Fruit fly (Drosophila melanogaster) whole organism, embryonic: ENCODE measurements around the gene Drsl2.

Experiments used
- B-H2 ChIP-seq: fragments of 200-800 bp; sonication (Bioruptor generic); optimal IDR thresholded peaks from 2 replicates; lab custom pipeline; 2018; ENCODE audit warnings: missing biosample characterization, mild to moderate bottlenecking, missing genetic modification characterization
- CG10654 ChIP-seq: fragments of 200-800 bp; sonication (Bioruptor generic); optimal IDR thresholded peaks from 2 replicates; lab custom pipeline; 2016; ENCODE audit warnings: missing biosample characterization, missing genetic modification characterization
- CG11560 ChIP-seq: fragments of 200-800 bp; sonication (Bioruptor generic); IDR thresholded peaks from 3 replicates; pipeline ENCODE4 v1.3.6; 2022; ENCODE audit warnings: missing biosample characterization, missing genetic modification characterization
- CG12071 ChIP-seq: fragments of 200-800 bp; sonication (Bioruptor generic); optimal IDR thresholded peaks from 3 replicates; lab custom pipeline; 2018; ENCODE audit warnings: missing biosample characterization, mild to moderate bottlenecking, missing genetic modification characterization
- CG1233 ChIP-seq: fragments of 200-800 bp; sonication (Bioruptor generic); optimal IDR thresholded peaks from 4 replicates; lab custom pipeline; 2018; ENCODE audit warnings: missing biosample characterization, mild to moderate bottlenecking, missing genetic modification characterization
- CG13775 ChIP-seq: fragments of 200-800 bp; sonication (Bioruptor generic); optimal IDR thresholded peaks from 3 replicates; lab custom pipeline; 2017; ENCODE audit warnings: missing biosample characterization, mild to moderate bottlenecking, missing genetic modification characterization
- CG14441 ChIP-seq: fragments of 200-800 bp; sonication (Bioruptor generic); IDR thresholded peaks from 2 replicates; pipeline ENCODE4 v1.3.6; 2022; ENCODE audit warnings: missing biosample characterization, missing genetic modification characterization
- CG14710 ChIP-seq: fragments of 200-800 bp; sonication (Bioruptor generic); optimal IDR thresholded peaks from 3 replicates; lab custom pipeline; 2019; ENCODE audit warnings: missing biosample characterization, mild to moderate bottlenecking, missing genetic modification characterization, moderate library complexity
- CG17912 ChIP-seq: fragments of 200-800 bp; sonication (Bioruptor generic); optimal IDR thresholded peaks from 2 replicates; lab custom pipeline; 2018; ENCODE audit warnings: missing biosample characterization, mild to moderate bottlenecking, missing genetic modification characterization
- CG2120 ChIP-seq: fragments of 200-800 bp; sonication (Bioruptor generic); optimal IDR thresholded peaks from 3 replicates; lab custom pipeline; 2016; ENCODE audit warnings: missing biosample characterization, missing genetic modification characterization
- CG31224 ChIP-seq: fragments of 200-800 bp; sonication (Bioruptor generic); IDR thresholded peaks from 2 replicates; pipeline ENCODE4 v1.3.6; 2022; ENCODE audit warnings: missing biosample characterization, missing genetic modification characterization
- CG3407 ChIP-seq: fragments of 200-800 bp; sonication (Bioruptor generic); optimal IDR thresholded peaks from 2 replicates; lab custom pipeline; 2018; ENCODE audit warnings: missing biosample characterization, mild to moderate bottlenecking, missing genetic modification characterization
- CG34376 ChIP-seq: fragments of 200-800 bp; sonication (Bioruptor generic); optimal IDR thresholded peaks from 2 replicates; lab custom pipeline; 2018; ENCODE audit warnings: missing biosample characterization, mild to moderate bottlenecking, missing genetic modification characterization
- CG3847 ChIP-seq: fragments of 200-800 bp; sonication (Bioruptor generic); IDR thresholded peaks from 2 replicates; pipeline ENCODE4 v1.3.6; 2022; ENCODE audit warnings: missing biosample characterization, missing genetic modification characterization
- CG4707 ChIP-seq: fragments of 200-800 bp; sonication (Bioruptor generic); optimal IDR thresholded peaks from 2 replicates; lab custom pipeline; 2018; ENCODE audit warnings: missing biosample characterization, mild to moderate bottlenecking, missing genetic modification characterization, moderate library complexity
- CG6765 ChIP-seq: fragments of 200-800 bp; sonication (Bioruptor generic); optimal IDR thresholded peaks from 3 replicates; lab custom pipeline; 2017; ENCODE audit warnings: missing biosample characterization, mild to moderate bottlenecking, missing genetic modification characterization
- CG7928 ChIP-seq: fragments of 200-800 bp; sonication (Bioruptor generic); optimal IDR thresholded peaks from 2 replicates; lab custom pipeline; 2017; ENCODE audit warnings: missing biosample characterization, mild to moderate bottlenecking, missing genetic modification characterization
- CTCF ChIP-seq: fragments of 200-800 bp; sonication (Bioruptor generic); optimal IDR thresholded peaks from 2 replicates; lab custom pipeline; 2017; ENCODE audit warnings: missing biosample characterization, mild to moderate bottlenecking, missing genetic modification characterization, moderate library complexity
- Dp ChIP-seq: fragments of 200-800 bp; sonication (Bioruptor generic); optimal IDR thresholded peaks from 2 replicates; lab custom pipeline; 2018; ENCODE audit warnings: missing biosample characterization, mild to moderate bottlenecking, missing genetic modification characterization, moderate library complexity
- Dref ChIP-seq: fragments of 200-800 bp; sonication (Bioruptor generic); IDR thresholded peaks from 2 replicates; pipeline ENCODE4 v1.3.6; 2022; ENCODE audit warnings: missing biosample characterization, missing genetic modification characterization
- Drgx ChIP-seq: fragments of 200-800 bp; sonication (Bioruptor generic); IDR thresholded peaks from 2 replicates; pipeline ENCODE4 v1.3.6; 2022; ENCODE audit warnings: missing biosample characterization, missing genetic modification characterization
- E2f2 ChIP-seq: fragments of 200-800 bp; sonication (Bioruptor generic); IDR thresholded peaks from 2 replicates; pipeline ENCODE4 v1.3.6; 2022; ENCODE audit warnings: missing biosample characterization, missing genetic modification characterization
- ERR ChIP-seq: fragments of 200-800 bp; sonication (Bioruptor generic); optimal IDR thresholded peaks from 2 replicates; lab custom pipeline; 2016; ENCODE audit warnings: missing biosample characterization, missing genetic modification characterization
- Hmr ChIP-seq: fragments of 200-800 bp; sonication (Bioruptor generic); optimal IDR thresholded peaks from 3 replicates; lab custom pipeline; 2017; ENCODE audit warnings: mild to moderate bottlenecking, missing biosample characterization, missing genetic modification reagents, missing genetic modification characterization
- Med ChIP-seq: fragments of 200-800 bp; sonication (Bioruptor generic); peaks from one replicate; lab custom pipeline; 2016; ENCODE audit warnings: missing biosample characterization, missing genetic modification characterization, mild to moderate bottlenecking, inconsistent platforms, moderate library complexity
- Meics ChIP-seq: fragments of 200-800 bp; sonication (Bioruptor generic); optimal IDR thresholded peaks from 2 replicates; lab custom pipeline; 2017; ENCODE audit warnings: missing biosample characterization, mild to moderate bottlenecking, missing genetic modification characterization
- Myb ChIP-seq: fragments of 200-800 bp; sonication (Bioruptor generic); optimal IDR thresholded peaks from 2 replicates; lab custom pipeline; 2016; ENCODE audit warnings: missing biosample characterization, missing genetic modification characterization
- NC2α ChIP-seq: fragments of 200-800 bp; sonication (Bioruptor generic); optimal IDR thresholded peaks from 2 replicates; lab custom pipeline; 2016; ENCODE audit warnings: missing biosample characterization, missing genetic modification characterization
- Nf-YB ChIP-seq: fragments of 200-800 bp; sonication (Bioruptor generic); optimal IDR thresholded peaks from 3 replicates; lab custom pipeline; 2019; ENCODE audit warnings: missing biosample characterization, mild to moderate bottlenecking, missing genetic modification characterization, moderate library complexity
- Sry-β ChIP-seq: fragments of 200-800 bp; sonication (Bioruptor generic); optimal IDR thresholded peaks from 2 replicates; lab custom pipeline; 2018; ENCODE audit warnings: missing biosample characterization, mild to moderate bottlenecking, missing genetic modification characterization, moderate library complexity
- Vsx1 ChIP-seq: fragments of 200-800 bp; sonication (Bioruptor generic); optimal IDR thresholded peaks from 2 replicates; lab custom pipeline; 2017; ENCODE audit warnings: missing biosample characterization, mild to moderate bottlenecking, missing genetic modification characterization, missing genetic modification reagents
- ab ChIP-seq: fragments of 200-800 bp; sonication (Bioruptor generic); optimal IDR thresholded peaks from 2 replicates; lab custom pipeline; 2016; ENCODE audit warnings: missing biosample characterization, missing genetic modification characterization
- amos ChIP-seq: fragments of 200-800 bp; sonication (Bioruptor generic); IDR thresholded peaks from 2 replicates; pipeline ENCODE4 v1.3.6; 2022; ENCODE audit warnings: missing biosample characterization, missing genetic modification characterization; ENCODE audit not compliant: partially characterized antibody
- corto ChIP-seq: fragments of 200-800 bp; sonication (Bioruptor generic); optimal IDR thresholded peaks from 2 replicates; lab custom pipeline; 2016; ENCODE audit warnings: missing biosample characterization, mild to moderate bottlenecking, missing genetic modification characterization, moderate library complexity
- crc ChIP-seq: fragments of 200-800 bp; sonication (Bioruptor generic); optimal IDR thresholded peaks from 2 replicates; lab custom pipeline; 2016; ENCODE audit warnings: missing biosample characterization, missing genetic modification characterization
- da ChIP-seq: fragments of 200-800 bp; sonication (Bioruptor generic); optimal IDR thresholded peaks from 2 replicates; lab custom pipeline; 2016; ENCODE audit warnings: missing biosample characterization, missing genetic modification characterization
- disco-r ChIP-seq: fragments of 200-800 bp; sonication (Bioruptor generic); optimal IDR thresholded peaks from 2 replicates; lab custom pipeline; 2016; ENCODE audit warnings: missing biosample characterization, missing genetic modification characterization
- dmrt11E ChIP-seq: fragments of 200-800 bp; sonication (Bioruptor generic); optimal IDR thresholded peaks from 3 replicates; lab custom pipeline; 2018; ENCODE audit warnings: missing biosample characterization, mild to moderate bottlenecking, missing genetic modification characterization, moderate library complexity
- gce ChIP-seq: fragments of 200-800 bp; sonication (Bioruptor generic); IDR thresholded peaks from 3 replicates; pipeline ENCODE4 v1.3.6; 2022; ENCODE audit warnings: missing biosample characterization, missing genetic modification characterization
- gsb ChIP-seq: fragments of 200-800 bp; sonication (Bioruptor generic); IDR thresholded peaks from 2 replicates; pipeline ENCODE4 v1.3.6; 2022; ENCODE audit warnings: missing biosample characterization, missing genetic modification characterization
- hth ChIP-seq: fragments of >200 bp; optimal IDR thresholded peaks from 2 replicates; lab custom pipeline; 2017; ENCODE audit warnings: inconsistent platforms
- klu ChIP-seq: fragments of 200-800 bp; sonication (Bioruptor generic); IDR thresholded peaks from 2 replicates; pipeline ENCODE4 v1.3.6; 2022; ENCODE audit warnings: missing biosample characterization, missing genetic modification characterization
- nmo ChIP-seq: fragments of 200-800 bp; sonication (Bioruptor generic); optimal IDR thresholded peaks from 2 replicates; lab custom pipeline; 2018; ENCODE audit warnings: missing biosample characterization, mild to moderate bottlenecking, missing genetic modification characterization, moderate library complexity
- org-1 ChIP-seq: fragments of 200-800 bp; sonication (Bioruptor generic); optimal IDR thresholded peaks from 2 replicates; lab custom pipeline; 2017; ENCODE audit warnings: missing biosample characterization, missing genetic modification characterization
- sens-2 ChIP-seq: fragments of 200-800 bp; sonication (Bioruptor generic); IDR thresholded peaks from 2 replicates; pipeline ENCODE4 v1.3.6; 2022; ENCODE audit warnings: missing biosample characterization, missing genetic modification characterization
- tll ChIP-seq, 2 experiments: fragments of 200-800 bp in 1 of 2; fragments of >200 bp in 1 of 2; sonication (Bioruptor generic) in 1 of 2; optimal IDR thresholded peaks; 2 replicates each; lab custom pipeline; 2017 to 2019; ENCODE audit warnings: missing biosample characterization in 2 of 2, missing genetic modification characterization in 2 of 2, mild to moderate bottlenecking in 1 of 2, moderate library complexity in 1 of 2
- tup ChIP-seq: fragments of 200-800 bp; sonication (Bioruptor generic); optimal IDR thresholded peaks from 2 replicates; lab custom pipeline; 2016; ENCODE audit warnings: missing biosample characterization, mild to moderate bottlenecking, missing genetic modification characterization, moderate library complexity
- unc-4 ChIP-seq: fragments of 200-800 bp; sonication (Bioruptor generic); IDR thresholded peaks from 2 replicates; pipeline ENCODE4 v1.3.6; 2022; ENCODE audit warnings: missing biosample characterization, missing genetic modification characterization; ENCODE audit not compliant: partially characterized antibody
- vvl ChIP-seq: fragments of 200-800 bp; sonication (Bioruptor generic); IDR thresholded peaks from 2 replicates; pipeline ENCODE4 v1.3.6; 2022; ENCODE audit warnings: missing biosample characterization, missing genetic modification characterization
- yki ChIP-seq: fragments of >200 bp; optimal IDR thresholded peaks from 3 replicates; lab custom pipeline; 2018

Gene Drsl2

DNA sequence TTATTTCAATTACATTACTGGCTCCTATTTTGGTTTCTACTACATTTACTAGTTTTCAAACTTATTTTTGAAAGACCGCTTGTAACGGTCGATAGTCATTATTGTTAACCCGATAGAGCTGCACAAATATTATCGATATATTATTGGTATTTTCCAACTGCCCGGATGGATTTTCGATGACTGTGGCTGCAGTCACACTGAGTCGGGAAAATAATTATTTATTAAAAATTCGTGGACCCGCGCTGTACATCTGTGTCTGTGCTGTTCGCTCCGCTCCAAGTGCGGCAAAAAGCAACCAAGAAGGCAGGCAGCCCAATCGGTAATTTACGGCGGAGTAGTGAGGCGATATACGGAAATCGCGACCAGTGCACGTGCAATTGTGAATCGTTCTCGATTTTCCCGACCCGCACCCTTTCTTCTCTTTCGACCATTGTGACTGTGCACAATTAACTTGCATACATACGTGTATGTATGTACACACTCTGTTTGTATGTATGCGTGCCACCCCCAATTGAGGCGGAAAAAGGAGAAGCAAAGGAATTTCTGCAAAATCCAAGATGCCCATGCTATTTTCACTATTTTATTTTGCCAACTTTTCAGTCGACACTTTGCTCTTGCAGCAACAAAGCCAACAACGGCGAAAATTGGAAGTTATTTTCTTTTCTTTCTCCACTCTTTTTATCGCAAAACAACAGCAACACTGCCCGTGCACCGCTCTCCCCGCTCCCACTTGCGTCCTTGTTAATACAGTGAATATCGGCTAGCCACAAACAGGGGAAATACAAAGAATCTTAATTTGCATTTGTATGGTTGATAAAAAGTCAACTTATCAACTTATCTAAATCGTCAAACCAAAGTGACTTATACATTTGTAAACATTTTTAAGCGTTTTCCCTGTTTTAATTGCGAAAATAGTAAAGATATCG, 10.4 kb upstream of the Drsl2 start, which contains the start of gene ZnT63C (continued):
- TF ChIP-seq klu (no peak; the same call in 1 of the 2 replicates), Dp (GFP tag; lab: Kevin White, UChicago) (peak; percentile 54), CG12071 (peak; percentile 4), Myb (GFP tag; lab: Kevin White, UChicago) (peak; percentile 97), tll (GFP tag; optimal IDR thresholded peaks at IDR 0.05; lab: Kevin White, UChicago) (no peak), CG6765 (GFP tag; lab: Kevin White, UChicago) (no peak), yki (lab: Kevin White, UChicago) (no peak), da (GFP tag; lab: Kevin White, UChicago) (no peak), ERR (GFP tag; lab: Kevin White, UChicago) (no peak), CG4707 (GFP tag; lab: Kevin White, UChicago) (no peak), CG1233 (GFP tag; lab: Kevin White, UChicago) (no peak), Meics (GFP tag; lab: Kevin White, UChicago) (peak; percentile 8), tup (GFP tag; lab: Kevin White, UChicago) (no peak), hth (lab: Kevin White, UChicago) (no peak), ab (GFP tag; lab: Kevin White, UChicago) (no peak), unc-4 (GFP tag; lab: Robert Waterston, UW) (peak; percentile 78), CG34376 (GFP tag; lab: Kevin White, UChicago) (peak; percentile 36), CG10654 (GFP tag; lab: Kevin White, UChicago) (no peak), CG14441 (GFP tag; lab: Robert Waterston, UW) (no peak), sens-2 (GFP tag; lab: Robert Waterston, UW) (no peak), CG11560 (no peak), Drgx (GFP tag; lab: Robert Waterston, UW) (peak; percentile 23; the same call in 1 of the 2 replicates), corto (no peak), Sry-β (no peak), B-H2 (GFP tag; lab: Kevin White, UChicago) (no peak), crc (GFP tag; lab: Kevin White, UChicago) (no peak), dmrt11E (tag; lab: Kevin White, UChicago) (no peak), CG14710 (no peak), CG13775 (GFP tag; lab: Kevin White, UChicago) (no peak), amos (GFP tag; lab: Robert Waterston, UW) (peak; percentile 78), CTCF (GFP tag; lab: Kevin White, UChicago) (peak; percentile 2), CG31224 (GFP tag; lab: Robert Waterston, UW) (no peak), Nf-YB (GFP tag; lab: Kevin White, UChicago) (no peak), gce (GFP tag; lab: Robert Waterston, UW) (no peak), Dref (GFP tag; lab: Robert Waterston, UW) (peak; percentile 84), CG7928 (GFP tag; lab: Kevin White, UChicago) (no peak), CG2120 (GFP tag; lab: Kevin White, UChicago) (no peak), E2f2 (no peak; the same call in 1 of the 2 replicates), Vsx1 (no peak), Hmr (no peak), CG17912 (GFP tag; lab: Kevin White, UChicago) (no peak), NC2α (GFP tag; lab: Kevin White, UChicago) (no peak), disco-r (GFP tag; lab: Kevin White, UChicago) (no peak), CG3407 (GFP tag; lab: Kevin White, UChicago) (no peak), CG3847 (no peak), org-1 (GFP tag; lab: Kevin White, UChicago) (no peak), Med (peak; percentile 79), gsb (GFP tag; lab: Robert Waterston, UW) (no peak), vvl (GFP tag; lab: Robert Waterston, UW) (peak; percentile 57), nmo (peak; percentile 34)
